Worm (Caenorhabditis elegans) whole organism, midembryonic: Measurements from ENCODE around the gene Y38H8A.1.

Experiments used
- T22C8.4 ChIP-seq: fragments of 200-800 bp; sonication (Bioruptor generic); IDR thresholded peaks from 2 replicates; pipeline ENCODE4 v1.3.6; 2022; ENCODE audit warnings: missing genetic modification characterization, missing compliant biosample characterization
- flt-1 ChIP-seq: fragments of 200-800 bp; sonication (Bioruptor generic); IDR thresholded peaks from 2 replicates; pipeline ENCODE4 v1.3.6; 2022; ENCODE audit warnings: missing genetic modification characterization, missing compliant biosample characterization
- med-1 ChIP-seq: sonication (generic microtip); optimal IDR thresholded peaks from 2 replicates; lab custom pipeline; 2017; ENCODE audit warnings: missing genetic modification characterization, mild to moderate bottlenecking, missing compliant biosample characterization, antibody characterized with exemption, missing genetic modification reagents; ENCODE audit not compliant: insufficient read depth
- ref-1 ChIP-seq: fragments of 200-800 bp; sonication (Bioruptor generic); conservative IDR thresholded peaks from 2 replicates; pipeline ENCODE4 v1.3.6; 2022; ENCODE audit warnings: missing genetic modification reagents, missing genetic modification characterization, missing compliant biosample characterization
- tab-1 ChIP-seq: fragments of 200-800 bp; sonication (Bioruptor generic); IDR thresholded peaks from 2 replicates; pipeline ENCODE4 v1.3.6; 2022; ENCODE audit warnings: missing genetic modification characterization, missing compliant biosample characterization
- ztf-23 ChIP-seq: fragments of 200-800 bp; sonication (Bioruptor generic); IDR thresholded peaks from 2 replicates; pipeline ENCODE4 v1.3.6; 2022; ENCODE audit warnings: missing genetic modification reagents, missing genetic modification characterization, missing compliant biosample characterization
- ztf-29 ChIP-seq: fragments of 200-800 bp; sonication (Bioruptor generic); IDR thresholded peaks from 2 replicates; pipeline ENCODE4 v1.3.6; 2022; ENCODE audit warnings: missing genetic modification reagents, missing genetic modification characterization, missing compliant biosample characterization

- TF ChIP-seq med-1 (no peak), ztf-29 (no peak), T22C8.4 (no peak), flt-1 (GFP tag; lab: Robert Waterston, UW) (no peak), tab-1 (no peak), ztf-23 (GFP tag; lab: Robert Waterston, UW) (no peak), ref-1 (GFP tag; lab: Robert Waterston, UW) (no peak)
Measured at ce11 chrIV:13474132-13474531, 8.4 kb upstream of the Y38H8A.1 start, which contains the start of gene Y38H8A.2.
